Worm (Caenorhabditis elegans) whole organism, young adult: ENCODE data around the gene F32D8.14.
A peak's percentile ranks its signal among the peaks of the same experiment; 100 is the strongest.

Experiments used
- B0261.1 ChIP-seq: sonication (generic microtip); optimal IDR thresholded peaks from 2 replicates; lab custom pipeline; 2016; ENCODE audit warnings: mild to moderate bottlenecking, missing genetic modification characterization, moderate library complexity, missing compliant biosample characterization
- B0336.3 ChIP-seq: fragments of 200-800 bp; sonication (Bioruptor generic); IDR thresholded peaks from 2 replicates; pipeline ENCODE4 v1.3.6; 2022; ENCODE audit warnings: missing genetic modification characterization, missing compliant biosample characterization
- F22D6.2 ChIP-seq: sonication (generic microtip); optimal IDR thresholded peaks from 2 replicates; lab custom pipeline; 2016; ENCODE audit warnings: mild to moderate bottlenecking, missing genetic modification characterization, missing compliant biosample characterization
- F23B12.7 ChIP-seq: sonication (generic microtip); optimal IDR thresholded peaks from 2 replicates; lab custom pipeline; 2017; ENCODE audit warnings: missing genetic modification characterization, mild to moderate bottlenecking, missing compliant biosample characterization, antibody characterized with exemption, moderate library complexity; ENCODE audit not compliant: insufficient read depth
- F33H1.4 ChIP-seq: fragments of 200-800 bp; sonication (Bioruptor generic); IDR thresholded peaks from 2 replicates; pipeline ENCODE4 v1.3.6; 2022; ENCODE audit warnings: missing genetic modification reagents, missing genetic modification characterization, missing compliant biosample characterization
- F49E8.2 ChIP-seq: sonication (generic microtip); optimal IDR thresholded peaks from 3 replicates; lab custom pipeline; 2017; ENCODE audit warnings: missing genetic modification characterization, mild to moderate bottlenecking, missing compliant biosample characterization, antibody characterized with exemption, moderate library complexity; ENCODE audit not compliant: insufficient read depth
- K12H6.12 ChIP-seq: fragments of 200-800 bp; sonication (Bioruptor generic); optimal IDR thresholded peaks from 2 replicates; lab custom pipeline; 2018; ENCODE audit warnings: mild to moderate bottlenecking, missing genetic modification characterization, missing compliant biosample characterization
- Y67H2A.10 ChIP-seq: fragments of 200-800 bp; sonication (Bioruptor generic); conservative IDR thresholded peaks from 2 replicates; pipeline ENCODE4 v1.3.6; 2022; ENCODE audit warnings: missing genetic modification reagents, missing genetic modification characterization, missing compliant biosample characterization
- Y95B8A.8 ChIP-seq: fragments of 200-800 bp; sonication (Bioruptor generic); IDR thresholded peaks from 2 replicates; pipeline ENCODE4 v1.3.6; 2022; ENCODE audit warnings: missing genetic modification reagents, missing genetic modification characterization, missing compliant biosample characterization
- ZK185.1 ChIP-seq: sonication (generic microtip); optimal IDR thresholded peaks from 2 replicates; lab custom pipeline; 2016; ENCODE audit warnings: mild to moderate bottlenecking, missing genetic modification characterization, missing compliant biosample characterization; ENCODE audit not compliant: poor library complexity, severe bottlenecking
- ama-1 ChIP-seq, 3 experiments: fragments of 150-350 bp in 1 of 3; sonication (generic microtip) in 2 of 3; optimal IDR thresholded peaks; 2 replicates each; lab custom pipeline; 2014 to 2018; ENCODE audit warnings: missing biosample characterization in 2 of 3, missing genetic modification characterization in 2 of 3, missing genetic modification reagents in 2 of 3
- atf-7 ChIP-seq: sonication (generic microtip); optimal IDR thresholded peaks from 2 replicates; lab custom pipeline; 2017; ENCODE audit warnings: mild to moderate bottlenecking, missing genetic modification characterization, missing compliant biosample characterization
- athp-1 ChIP-seq: sonication (generic microtip); optimal IDR thresholded peaks from 2 replicates; lab custom pipeline; 2017; ENCODE audit warnings: mild to moderate bottlenecking, missing genetic modification characterization, missing compliant biosample characterization
- attf-5 ChIP-seq: fragments of 200-800 bp; sonication (Bioruptor generic); optimal IDR thresholded peaks from 2 replicates; lab custom pipeline; 2018; ENCODE audit warnings: mild to moderate bottlenecking, missing genetic modification characterization, missing compliant biosample characterization
- cebp-1 ChIP-seq, 2 experiments: fragments of 200-800 bp in 1 of 2; sonication (Bioruptor generic) in 1 of 2; sonication (generic microtip) in 1 of 2; IDR thresholded peaks in 1 of 2; optimal IDR thresholded peaks in 1 of 2; 2 replicates each; pipeline versions ENCODE4 v1.3.6 to Lab custom; 2017 to 2022; ENCODE audit warnings: missing compliant biosample characterization in 2 of 2, missing genetic modification characterization in 2 of 2, mild to moderate bottlenecking in 1 of 2, missing genetic modification reagents in 1 of 2, moderate library complexity in 1 of 2
- cebp-2 ChIP-seq: fragments of 200-800 bp; sonication (Bioruptor generic); IDR thresholded peaks from 2 replicates; pipeline ENCODE4 v1.3.6; 2022; ENCODE audit warnings: missing genetic modification characterization, missing compliant biosample characterization
- ceh-58 ChIP-seq: fragments of 200-800 bp; sonication (Bioruptor generic); IDR thresholded peaks from 2 replicates; pipeline ENCODE4 v1.3.6; 2022; ENCODE audit warnings: missing genetic modification characterization, missing compliant biosample characterization
- chd-7 ChIP-seq: sonication (generic microtip); optimal IDR thresholded peaks from 2 replicates; lab custom pipeline; 2016; ENCODE audit warnings: mild to moderate bottlenecking, missing genetic modification characterization, moderate library complexity, missing compliant biosample characterization
- die-1 ChIP-seq: sonication (generic microtip); optimal IDR thresholded peaks from 2 replicates; lab custom pipeline; 2016; ENCODE audit warnings: missing genotype, mild to moderate bottlenecking, missing genetic modification characterization, missing compliant biosample characterization
- dox-1 ChIP-seq: fragments of 200-800 bp; sonication (Bioruptor generic); IDR thresholded peaks from 2 replicates; pipeline ENCODE4 v1.3.6; 2022; ENCODE audit warnings: missing genetic modification reagents, missing genetic modification characterization, missing compliant biosample characterization
- egl-44 ChIP-seq: fragments of 200-800 bp; sonication (Bioruptor generic); IDR thresholded peaks from 2 replicates; pipeline ENCODE4 v1.3.6; 2022; ENCODE audit warnings: missing genetic modification reagents, missing genetic modification characterization, missing compliant biosample characterization
- gei-17 ChIP-seq: fragments of 200-800 bp; sonication (Bioruptor generic); optimal IDR thresholded peaks from 2 replicates; lab custom pipeline; 2018; ENCODE audit warnings: mild to moderate bottlenecking, missing genetic modification characterization, missing compliant biosample characterization
- him-1 ChIP-seq: sonication (generic microtip); optimal IDR thresholded peaks from 2 replicates; lab custom pipeline; 2016; ENCODE audit warnings: missing genotype, missing genetic modification reagents, missing genetic modification characterization, missing compliant biosample characterization
- hmg-1.2 ChIP-seq: fragments of 200-800 bp; sonication (Bioruptor generic); IDR thresholded peaks from 2 replicates; pipeline ENCODE4 v1.3.6; 2022; ENCODE audit warnings: missing genetic modification reagents, missing genetic modification characterization, missing compliant biosample characterization
- hsf-1 ChIP-seq: fragments of 200-800 bp; sonication (Bioruptor generic); IDR thresholded peaks from 2 replicates; pipeline ENCODE4 v1.3.6; 2022; ENCODE audit warnings: missing genetic modification reagents, missing genetic modification characterization, missing compliant biosample characterization
- lin-26 ChIP-seq: fragments of 200-800 bp; sonication (Bioruptor generic); IDR thresholded peaks from 2 replicates; pipeline ENCODE4 v1.3.6; 2022; ENCODE audit warnings: missing genetic modification reagents, missing genetic modification characterization, missing compliant biosample characterization
- lin-40 ChIP-seq: sonication (generic microtip); optimal IDR thresholded peaks from 2 replicates; lab custom pipeline; 2016; ENCODE audit warnings: missing genetic modification characterization, mild to moderate bottlenecking, missing compliant biosample characterization, missing genotype, missing genetic modification reagents
- madf-10 ChIP-seq: sonication (generic microtip); optimal IDR thresholded peaks from 2 replicates; lab custom pipeline; 2016; ENCODE audit warnings: mild to moderate bottlenecking, missing genetic modification characterization, missing compliant biosample characterization
- mcd-1 ChIP-seq: fragments of 200-800 bp; sonication (Bioruptor generic); IDR thresholded peaks from 2 replicates; pipeline ENCODE4 v1.3.6; 2022; ENCODE audit warnings: missing genetic modification reagents, missing genetic modification characterization, missing compliant biosample characterization
- nfyb-1 ChIP-seq: fragments of 200-800 bp; sonication (Bioruptor generic); IDR thresholded peaks from 2 replicates; pipeline ENCODE4 v1.3.6; 2022; ENCODE audit warnings: missing genetic modification reagents, missing genetic modification characterization, missing compliant biosample characterization
- nhr-80 ChIP-seq: sonication (generic microtip); optimal IDR thresholded peaks from 2 replicates; lab custom pipeline; 2016; ENCODE audit warnings: missing genetic modification characterization, missing compliant biosample characterization
- nhr-90 ChIP-seq: sonication (generic microtip); optimal IDR thresholded peaks from 2 replicates; lab custom pipeline; 2016; ENCODE audit warnings: missing genotype, mild to moderate bottlenecking, missing genetic modification characterization, missing compliant biosample characterization
- pbrm-1 ChIP-seq: fragments of 200-800 bp; sonication (Bioruptor generic); IDR thresholded peaks from 2 replicates; pipeline ENCODE4 v1.3.6; 2022; ENCODE audit warnings: missing genetic modification reagents, missing genetic modification characterization, missing compliant biosample characterization
- pha-4 ChIP-seq: fragments of 150-350 bp; sonication (generic microtip); optimal IDR thresholded peaks from 2 replicates; lab custom pipeline; 2014; ENCODE audit warnings: missing biosample characterization, missing genetic modification reagents, missing genetic modification characterization
- snpc-1.3 ChIP-seq: sonication (generic microtip); optimal IDR thresholded peaks from 2 replicates; lab custom pipeline; 2017; ENCODE audit warnings: missing genetic modification characterization, mild to moderate bottlenecking, missing compliant biosample characterization, antibody characterized with exemption, moderate library complexity, missing genotype, missing genetic modification reagents; ENCODE audit not compliant: insufficient read depth
- snpc-4 ChIP-seq, 5 experiments: fragments of 150-350 bp in 1 of 5; sonication (generic microtip) in 4 of 5; optimal IDR thresholded peaks; 2 replicates each; lab custom pipeline; 2014 to 2018; ENCODE audit warnings: missing genetic modification characterization in 5 of 5, missing biosample characterization in 3 of 5, antibody characterized with exemption in 2 of 5, mild to moderate bottlenecking in 2 of 5, missing compliant biosample characterization in 2 of 5, missing genotype in 2 of 5, moderate library complexity in 2 of 5, missing genetic modification reagents in 1 of 5
- tbp1 ChIP-seq: fragments of 200-800 bp; sonication (Bioruptor generic); optimal IDR thresholded peaks from 2 replicates; lab custom pipeline; 2018; ENCODE audit warnings: mild to moderate bottlenecking, missing genetic modification characterization, missing compliant biosample characterization
- tbx-9 ChIP-seq: sonication (generic microtip); optimal IDR thresholded peaks from 2 replicates; lab custom pipeline; 2016; ENCODE audit warnings: borderline replicate concordance, missing genetic modification characterization, inconsistent platforms, missing compliant biosample characterization
- tlf-1 ChIP-seq: fragments of 200-800 bp; sonication (Bioruptor generic); optimal IDR thresholded peaks from 2 replicates; lab custom pipeline; 2018; ENCODE audit warnings: mild to moderate bottlenecking, missing genetic modification characterization, missing compliant biosample characterization
- unc-62 ChIP-seq: fragments of 150-350 bp; optimal IDR thresholded peaks from 2 replicates; lab custom pipeline; 2014; ENCODE audit warnings: missing biosample characterization, missing genetic modification reagents, missing genetic modification characterization
- ztf-18 ChIP-seq: sonication (generic microtip); optimal IDR thresholded peaks from 2 replicates; lab custom pipeline; 2016; ENCODE audit warnings: missing genotype, mild to moderate bottlenecking, missing genetic modification characterization, missing compliant biosample characterization
- ztf-22 ChIP-seq: fragments of 200-800 bp; sonication (Bioruptor generic); optimal IDR thresholded peaks from 2 replicates; lab custom pipeline; 2018; ENCODE audit warnings: mild to moderate bottlenecking, missing genetic modification characterization, moderate library complexity, missing compliant biosample characterization
- ztf-28 ChIP-seq: fragments of 200-800 bp; sonication (Bioruptor generic); IDR thresholded peaks from 2 replicates; pipeline ENCODE4 v1.3.6; 2022; ENCODE audit warnings: missing genetic modification reagents, missing genetic modification characterization, missing compliant biosample characterization
- ztf-6 ChIP-seq: fragments of 200-800 bp; sonication (Bioruptor generic); IDR thresholded peaks from 2 replicates; pipeline ENCODE4 v1.3.6; 2022; ENCODE audit warnings: missing genetic modification reagents, missing genetic modification characterization, missing compliant biosample characterization

The F32D8.14 gene

DNA sequence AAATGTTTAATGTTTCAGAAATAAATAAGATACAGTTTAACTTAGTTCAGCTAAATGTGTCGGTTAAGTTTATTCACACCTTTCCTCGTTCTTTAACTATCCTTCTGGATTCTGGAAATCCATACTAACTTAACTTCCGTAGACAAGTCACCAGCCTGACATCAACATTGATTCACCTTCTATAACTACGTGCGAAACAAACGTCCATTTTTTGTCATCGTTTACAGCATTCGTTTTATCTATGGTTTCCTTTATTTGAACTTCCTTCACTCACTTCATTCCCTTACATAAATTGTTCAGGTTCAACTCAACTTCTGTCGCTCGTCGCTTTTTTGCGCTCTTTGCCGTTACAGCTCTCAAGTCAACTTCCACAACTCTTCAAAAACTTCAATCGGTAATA is 46.6 kb upstream of the F32D8.14 start, which contains the start of gene F17C11.26:
TSS of gene F17C11.26 (plus strand) at position 301 of the 400 bp plus-strand sequence.
- TF ChIP-seq F33H1.4 (GFP tag; lab: Robert Waterston, UW) (no peak), ama-1 (optimal IDR thresholded peaks at IDR 0.05; lab: Kevin White, UChicago) (peak; percentile 62), ama-1 (GFP tag; optimal IDR thresholded peaks at IDR 0.05; lab: Kevin White, UChicago) (no peak), lin-26 (GFP tag; lab: Robert Waterston, UW) (no peak), F49E8.2 (no peak), dox-1 (GFP tag; lab: Robert Waterston, UW) (no peak), Y67H2A.10 (GFP tag; lab: Robert Waterston, UW) (no peak), tbx-9 (tag; lab: Kevin White, UChicago) (no peak), die-1 (tag; lab: Kevin White, UChicago) (no peak)
- TF ChIP-seq, all 124 proteins: peak for 1

DNA sequence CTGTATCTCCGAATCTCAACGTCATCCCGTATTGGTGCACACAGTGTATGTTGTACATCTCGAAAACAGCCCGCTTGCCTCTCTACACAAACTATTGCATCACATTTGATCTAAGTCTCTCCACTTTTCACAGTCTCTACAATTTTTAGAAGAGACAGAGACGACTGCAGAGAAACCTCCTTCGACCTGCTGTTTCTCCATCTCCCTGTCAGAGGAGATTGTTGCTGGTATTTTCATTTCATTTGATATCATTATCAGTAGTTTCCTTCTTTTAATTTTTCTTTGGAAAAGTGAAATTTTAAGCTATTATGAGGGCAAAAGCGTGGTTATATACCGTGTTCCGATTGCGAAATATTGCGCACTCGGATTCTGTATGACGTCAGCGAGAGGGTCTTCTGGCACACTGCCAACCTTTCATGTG is 46.0 kb upstream of the F32D8.14 start:
- TF ChIP-seq hsf-1 (GFP tag; lab: Robert Waterston, UW) (no peak), mcd-1 (GFP tag; lab: Robert Waterston, UW) (peak; percentile 8; the same call in 1 of the 2 replicates), dox-1 (GFP tag; lab: Robert Waterston, UW) (peak; percentile 62), F33H1.4 (GFP tag; lab: Robert Waterston, UW) (no peak), Y95B8A.8 (GFP tag; lab: Robert Waterston, UW) (no peak), tlf-1 (GFP tag; lab: Kevin White, UChicago) (peak; percentile 42), snpc-4 (GFP tag; optimal IDR thresholded peaks at IDR 0.05; lab: Kevin White, UChicago) (no peak), snpc-4 (tag; optimal IDR thresholded peaks at IDR 0.05; lab: Kevin White, UChicago) (peak in 2 of 4 experiments; percentile 31 to 51), ztf-6 (no peak), cebp-1 (GFP tag; IDR thresholded peaks at IDR 0.05; lab: Robert Waterston, UW) (peak; percentile 95), cebp-1 (tag; optimal IDR thresholded peaks at IDR 0.05; lab: Kevin White, UChicago) (peak; percentile 99), ZK185.1 (peak; percentile 52), chd-7 (tag; lab: Kevin White, UChicago) (peak; percentile 72), K12H6.12 (tag; lab: Kevin White, UChicago) (peak; percentile 42), B0336.3 (peak; percentile 87), him-1 (tag; lab: Kevin White, UChicago) (no peak), ztf-18 (tag; lab: Kevin White, UChicago) (no peak), ztf-22 (peak; percentile 80), madf-10 (tag; lab: Kevin White, UChicago) (peak; percentile 62), egl-44 (peak; percentile 71), ama-1 (optimal IDR thresholded peaks at IDR 0.05; lab: Kevin White, UChicago) (peak; percentile 41), ama-1 (GFP tag; optimal IDR thresholded peaks at IDR 0.05; lab: Kevin White, UChicago) (no peak), B0261.1 (no peak), athp-1 (no peak), cebp-2 (no peak), F23B12.7 (tag; lab: Kevin White, UChicago) (peak; percentile 19), tbp1 (GFP tag; lab: Kevin White, UChicago) (peak; percentile 4), ceh-58 (GFP tag; lab: Robert Waterston, UW) (no peak), pbrm-1 (GFP tag; lab: Robert Waterston, UW) (peak; percentile 31; the same call in 1 of the 2 replicates), attf-5 (GFP tag; lab: Kevin White, UChicago) (peak; percentile 73), nhr-90 (tag; lab: Kevin White, UChicago) (peak; percentile 57), pha-4 (no peak), die-1 (tag; lab: Kevin White, UChicago) (no peak), F22D6.2 (tag; lab: Kevin White, UChicago) (no peak), atf-7 (tag; lab: Kevin White, UChicago) (peak; percentile 94), unc-62 (GFP tag; lab: Kevin White, UChicago) (peak; percentile 9), gei-17 (GFP tag; lab: Kevin White, UChicago) (peak; percentile 29), snpc-1.3 (tag; lab: Kevin White, UChicago) (no peak), hmg-1.2 (GFP tag; lab: Robert Waterston, UW) (peak; percentile 79), nhr-80 (tag; lab: Kevin White, UChicago) (peak; percentile 96), ztf-28 (GFP tag; lab: Robert Waterston, UW) (no peak), lin-40 (tag; lab: Kevin White, UChicago) (peak; percentile 55), nfyb-1 (peak; percentile 68; the same call in 1 of the 2 replicates)
